Fruit fly (Drosophila melanogaster): ENCODE data around the gene Xport-B.

Xport-B gene

dm6 chr3R:19892046-19892445 is 23.2 kb downstream of the Xport-B start (continued):
- TF ChIP-seq acj6 (GFP tag; optimal IDR thresholded peaks at IDR 0.05), result peak; percentile 19
- TF ChIP-seq Eip93F (GFP tag; optimal IDR thresholded peaks at IDR 0.05), result no peak
- TF ChIP-seq dac (GFP tag; optimal IDR thresholded peaks at IDR 0.05), result no peak
- peak; percentile 50 for TF ChIP-seq Hr4 (GFP tag; optimal IDR thresholded peaks at IDR 0.05)

- TF ChIP-seq Eip78C (GFP tag), result peak; percentile 59
- no peak for TF ChIP-seq CG1621 (tag; optimal IDR thresholded peaks at IDR 0.05)
- TF ChIP-seq dsx (GFP tag; optimal IDR thresholded peaks at IDR 0.05; ENCODE audit: poor library complexity, severe bottlenecking), result no peak
- no peak for TF ChIP-seq Sox14 (GFP tag; optimal IDR thresholded peaks at IDR 0.05)
- TF ChIP-seq OdsH (GFP tag; optimal IDR thresholded peaks at IDR 0.05), result no peak
- TF ChIP-seq Met (GFP tag; optimal IDR thresholded peaks at IDR 0.05), result no peak
- TF ChIP-seq CG3032 (tag; optimal IDR thresholded peaks at IDR 0.05), result no peak
- no peak for TF ChIP-seq CG31627 (GFP tag; optimal IDR thresholded peaks at IDR 0.05)
- no peak for TF ChIP-seq Hr39 (GFP tag; optimal IDR thresholded peaks at IDR 0.05)
- no peak for TF ChIP-seq acj6 (GFP tag; optimal IDR thresholded peaks at IDR 0.05)
- no peak for TF ChIP-seq CG6163 (GFP tag; IDR thresholded peaks at IDR 0.05)
- no peak for TF ChIP-seq esn (GFP tag; optimal IDR thresholded peaks at IDR 0.05)
- no peak for TF ChIP-seq CG10631 (GFP tag; optimal IDR thresholded peaks at IDR 0.05)
- TF ChIP-seq eg (GFP tag; IDR thresholded peaks at IDR 0.05), result 0 out of 3 replicates have a peak, but pooled peaks have one; percentile 26
These were observed 23.8 kb downstream of the Xport-B start for dm6 chr3R:19891363-19891762.

- TF ChIP-seq eg (GFP tag; IDR thresholded peaks at IDR 0.05), result peak; percentile 34; the same call in 1 of the 3 replicates
- no peak for TF ChIP-seq topi (GFP tag; optimal IDR thresholded peaks at IDR 0.05)
- 0 out of 3 replicates have a peak, but pooled peaks have one; percentile 20 for TF ChIP-seq CG6163 (GFP tag; IDR thresholded peaks at IDR 0.05)
- TF ChIP-seq Sox14 (GFP tag; optimal IDR thresholded peaks at IDR 0.05), result peak; percentile 4
- TF ChIP-seq CG32006 (GFP tag; optimal IDR thresholded peaks at IDR 0.05), result peak; percentile 16
- no peak for TF ChIP-seq Ets96B (tag; optimal IDR thresholded peaks at IDR 0.05)
- TF ChIP-seq CG7368 (GFP tag; optimal IDR thresholded peaks at IDR 0.05), result no peak
- TF ChIP-seq CG6792 (GFP tag; optimal IDR thresholded peaks at IDR 0.05), result no peak
- peak; percentile 5 for TF ChIP-seq acj6 (GFP tag; optimal IDR thresholded peaks at IDR 0.05)
- no peak for TF ChIP-seq spab (GFP tag; optimal IDR thresholded peaks at IDR 0.05)
- peak; percentile 71 for TF ChIP-seq svp (GFP tag)
- TF ChIP-seq Eip75B (GFP tag; optimal IDR thresholded peaks at IDR 0.05), result no peak
- TF ChIP-seq CG6808 (GFP tag; optimal IDR thresholded peaks at IDR 0.05), result no peak
- TF ChIP-seq pdm3 (GFP tag; optimal IDR thresholded peaks at IDR 0.05), result peak; percentile 8
- TF ChIP-seq esn (GFP tag; optimal IDR thresholded peaks at IDR 0.05), result no peak
- TF ChIP-seq CG15336 (GFP tag; IDR thresholded peaks at IDR 0.05), result no peak
- peak; percentile 20 for TF ChIP-seq net (GFP tag; optimal IDR thresholded peaks at IDR 0.05)
- TF ChIP-seq Hr4 (GFP tag; optimal IDR thresholded peaks at IDR 0.05), result peak; percentile 12
These were observed 24.7 kb downstream of the Xport-B start, which contains the start of gene CG4733 for dm6 chr3R:19890340-19890998. Gene CG4733, plus strand, starts transcription at chr3R:19890689.

dm6 chr3R:19889603-19890187 is 25.5 kb downstream of the Xport-B start:
- TF ChIP-seq CG32006 (GFP tag; optimal IDR thresholded peaks at IDR 0.05), result peak; percentile 31
- peak; percentile 68 for TF ChIP-seq fkh (GFP tag; optimal IDR thresholded peaks at IDR 0.05)
- TF ChIP-seq CG6854 (GFP tag; optimal IDR thresholded peaks at IDR 0.05), result no peak
- 0 out of 3 replicates have a peak, but pooled peaks have one; percentile 6 for TF ChIP-seq CG6163 (GFP tag; IDR thresholded peaks at IDR 0.05)
- peak; percentile 60 for TF ChIP-seq CG6276 (GFP tag; optimal IDR thresholded peaks at IDR 0.05)
- TF ChIP-seq Eip78C (GFP tag), result peak; percentile 46
- no peak for TF ChIP-seq Smox (GFP tag; optimal IDR thresholded peaks at IDR 0.05)
- no peak for TF ChIP-seq cyc (GFP tag; optimal IDR thresholded peaks at IDR 0.05)
